Fruit fly (Drosophila melanogaster): ENCODE data around the gene ScsbetaA.
A peak's percentile ranks its signal among the peaks of the same experiment; 100 is the strongest.

The ScsbetaA gene

dm6 chr3R:8944866-8945265, 6.3 kb downstream of the ScsbetaA start, which contains the start of gene CG11964 (continued):
- TF ChIP-seq PHDP (tag; optimal IDR thresholded peaks at IDR 0.05) (peak; percentile 49), Nf-YC (tag; optimal IDR thresholded peaks at IDR 0.05) (peak; percentile 33), HLH3B (GFP tag; IDR thresholded peaks at IDR 0.05) (no peak), CG7987 (GFP tag; optimal IDR thresholded peaks at IDR 0.05) (peak; percentile 46), dysf (GFP tag; IDR thresholded peaks at IDR 0.05) (peak; percentile 41; the same call in 1 of the 3 replicates), C15 (GFP tag; IDR thresholded peaks at IDR 0.05) (no peak), CG6854 (GFP tag; optimal IDR thresholded peaks at IDR 0.05) (no peak), GATAe (GFP tag; conservative IDR thresholded peaks at IDR 0.05) (0 out of 2 replicates have a peak, but pooled peaks have one; percentile 29), salm (tag; optimal IDR thresholded peaks at IDR 0.05) (no peak), Lpt (GFP tag; optimal IDR thresholded peaks at IDR 0.05) (no peak), fd96Cb (tag; optimal IDR thresholded peaks at IDR 0.05) (peak; percentile 18), Hr39 (optimal IDR thresholded peaks at IDR 0.05) (no peak), btn (GFP tag; optimal IDR thresholded peaks at IDR 0.05) (no peak), CG18262 (tag; optimal IDR thresholded peaks at IDR 0.05) (peak; percentile 34), pum (GFP tag; optimal IDR thresholded peaks at IDR 0.05) (peak; percentile 35), CG8924 (tag; optimal IDR thresholded peaks at IDR 0.05) (peak; percentile 62), Atf-2 (GFP tag; optimal IDR thresholded peaks at IDR 0.05) (peak; percentile 32), CG9609 (GFP tag; optimal IDR thresholded peaks at IDR 0.05) (peak; percentile 65), slbo (GFP tag; IDR thresholded peaks at IDR 0.05) (peak; percentile 84), ci (GFP tag; IDR thresholded peaks at IDR 0.05) (peak; percentile 64; the same call in 2 of the 3 replicates), Sry-β (GFP tag; optimal IDR thresholded peaks at IDR 0.05) (no peak), fd102C (GFP tag; optimal IDR thresholded peaks at IDR 0.05) (no peak), CG30020 (tag; optimal IDR thresholded peaks at IDR 0.05) (peak; percentile 28), vnd (GFP tag; IDR thresholded peaks at IDR 0.05; ENCODE audit: partially characterized antibody) (peak; percentile 99), CG12071 (GFP tag; optimal IDR thresholded peaks at IDR 0.05) (no peak), ato (GFP tag; IDR thresholded peaks at IDR 0.05; ENCODE audit: partially characterized antibody) (peak; percentile 97), CG7928 (GFP tag; optimal IDR thresholded peaks at IDR 0.05) (peak; percentile 46), Six4 (GFP tag; optimal IDR thresholded peaks at IDR 0.05) (peak; percentile 0), dmrt11E (tag; optimal IDR thresholded peaks at IDR 0.05) (peak; percentile 32), sens-2 (GFP tag; IDR thresholded peaks at IDR 0.05) (no peak), CG8290 (GFP tag; optimal IDR thresholded peaks at IDR 0.05) (peak; percentile 65), CG8290 (tag; optimal IDR thresholded peaks at IDR 0.05) (peak in 1 of 2 experiments; percentile 87), Mes4 (GFP tag; optimal IDR thresholded peaks at IDR 0.05) (no peak), ash1 (GFP tag; optimal IDR thresholded peaks at IDR 0.05) (no peak), CG11093 (GFP tag; IDR thresholded peaks at IDR 0.05) (no peak), Med (GFP tag) (peak; percentile 97), Neu2 (GFP tag; optimal IDR thresholded peaks at IDR 0.05; ENCODE audit: borderline replicate concordance) (peak; percentile 32), stc (GFP tag; IDR thresholded peaks at IDR 0.05) (peak; percentile 48; the same call in 1 of the 2 replicates), CG7786 (GFP tag; optimal IDR thresholded peaks at IDR 0.05) (peak; percentile 64), Meics (GFP tag; optimal IDR thresholded peaks at IDR 0.05) (peak; percentile 46), CG14710 (tag; optimal IDR thresholded peaks at IDR 0.05) (peak; percentile 74), CG15479 (GFP tag; optimal IDR thresholded peaks at IDR 0.05) (no peak), corto (GFP tag; optimal IDR thresholded peaks at IDR 0.05) (no peak), CG9932 (GFP tag; IDR thresholded peaks at IDR 0.05) (peak; percentile 91), CG1832 (GFP tag; optimal IDR thresholded peaks at IDR 0.05) (no peak), Mad (GFP tag; optimal IDR thresholded peaks at IDR 0.05) (peak; percentile 55), CG4360 (GFP tag; IDR thresholded peaks at IDR 0.05) (no peak), CG10147 (GFP tag; optimal IDR thresholded peaks at IDR 0.05) (peak; percentile 63), CkIIα-i1 (GFP tag; IDR thresholded peaks at IDR 0.05) (no peak), Xrp1 (GFP tag; IDR thresholded peaks at IDR 0.05) (peak; percentile 68), CG3065 (GFP tag; optimal IDR thresholded peaks at IDR 0.05) (peak; percentile 39), CG6765 (GFP tag; optimal IDR thresholded peaks at IDR 0.05) (no peak)
